Fruit fly (Drosophila melanogaster): Measurements from ENCODE around the gene vsg.

- TF ChIP-seq psq (optimal IDR thresholded peaks at IDR 0.05) (no peak), usp (GFP tag; optimal IDR thresholded peaks at IDR 0.05) (no peak), CG8478 (optimal IDR thresholded peaks at IDR 0.05) (no peak), pan (optimal IDR thresholded peaks at IDR 0.05) (no peak), EcR (GFP tag; optimal IDR thresholded peaks at IDR 0.05) (no peak), Dll (optimal IDR thresholded peaks at IDR 0.05) (no peak)
These were observed 6.0 kb downstream of the vsg start for dm6 chr3L:9720102-9720501.
